Worm (Caenorhabditis elegans): Measurements from ENCODE around the gene F21D9.11.

F21D9.11 gene

DNA sequence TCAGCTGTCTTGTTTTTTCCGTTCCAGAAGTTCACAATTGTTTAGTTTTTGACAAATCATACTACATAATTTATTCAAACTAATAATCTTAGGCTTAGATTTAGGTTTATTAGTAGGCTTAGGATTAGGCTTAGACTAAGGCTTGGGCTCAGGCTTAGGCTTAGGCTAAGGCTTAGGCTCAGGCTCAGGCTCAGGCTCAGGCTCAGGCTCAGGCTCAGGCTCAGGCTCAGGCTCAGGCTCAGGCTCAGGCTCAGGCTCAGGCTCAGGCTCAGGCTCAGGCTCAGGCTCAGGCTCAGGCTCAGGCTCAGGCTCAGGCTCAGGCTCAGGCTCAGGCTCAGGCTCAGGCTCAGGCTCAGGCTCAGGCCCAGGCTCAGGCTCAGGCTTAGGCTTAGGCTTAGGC is 23.0 kb upstream of the F21D9.11 start:
- TF ChIP-seq ceh-36 (tag; optimal IDR thresholded peaks at IDR 0.05), result peak; percentile 20

DNA sequence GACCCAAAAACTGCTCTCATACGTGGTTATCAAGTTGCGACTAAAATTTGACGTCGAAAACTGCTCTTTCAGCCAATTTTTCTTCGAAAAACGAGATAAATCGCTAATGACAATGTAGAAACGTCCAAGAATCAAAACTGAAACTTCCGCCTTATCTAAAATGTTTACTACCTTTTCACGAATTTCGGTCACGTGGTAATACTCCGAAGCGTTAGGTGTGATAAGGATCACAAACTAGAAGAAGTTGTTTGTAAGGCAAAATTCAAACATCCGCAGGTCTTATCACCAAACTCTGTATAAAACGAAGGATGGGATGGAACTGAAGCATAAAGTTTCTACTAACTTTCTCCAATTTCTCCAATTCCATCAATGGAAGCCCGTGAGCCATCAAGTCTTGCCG is 21.5 kb upstream of the F21D9.11 start, which contains the start of gene sqst-3:
TSS of gene sqst-3 (plus strand) at position 370 of the 400 bp plus-strand sequence.
- TF ChIP-seq hmbx-1 (tag; optimal IDR thresholded peaks at IDR 0.05) (no peak), ceh-36 (tag; optimal IDR thresholded peaks at IDR 0.05) (no peak), hnd-1 (tag; optimal IDR thresholded peaks at IDR 0.05) (no peak), ets-7 (tag; optimal IDR thresholded peaks at IDR 0.05) (no peak), tbx-11 (GFP tag; IDR thresholded peaks at IDR 0.05) (no peak), ceh-13 (GFP tag; optimal IDR thresholded peaks at IDR 0.05) (no peak), tra-4 (tag; optimal IDR thresholded peaks at IDR 0.05) (no peak), F13C5.2 (tag; optimal IDR thresholded peaks at IDR 0.05) (no peak), scrt-1 (GFP tag; IDR thresholded peaks at IDR 0.05) (no peak), sea-1 (GFP tag; conservative IDR thresholded peaks at IDR 0.05) (no peak), pes-1 (GFP tag; IDR thresholded peaks at IDR 0.05) (no peak), flt-1 (GFP tag; IDR thresholded peaks at IDR 0.05) (no peak)

DNA sequence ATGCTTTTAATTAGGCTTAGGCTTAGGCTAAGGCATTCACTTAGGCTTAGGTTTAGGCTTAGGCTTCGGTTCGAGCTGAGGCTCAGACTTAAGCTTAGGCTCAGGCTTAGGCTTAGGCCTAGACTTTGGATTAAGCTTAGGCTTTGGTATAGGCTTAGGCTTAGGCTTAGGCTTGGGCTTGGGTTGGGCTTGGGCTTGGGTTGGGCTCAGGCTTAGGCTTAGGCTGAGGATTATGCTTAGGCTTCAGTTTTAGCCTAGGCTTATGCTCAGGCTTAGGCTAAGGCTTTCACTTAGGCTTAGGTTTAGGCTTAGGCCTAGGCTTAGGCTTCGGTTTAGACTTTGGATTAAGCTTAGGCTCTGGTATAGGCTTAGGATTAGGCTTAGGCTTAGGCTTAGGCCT is 20.8 kb upstream of the F21D9.11 start:
- no peak for TF ChIP-seq hmbx-1 (tag; optimal IDR thresholded peaks at IDR 0.05)
- TF ChIP-seq hmg-4 (GFP tag; optimal IDR thresholded peaks at IDR 0.05), result no peak
- no peak for TF ChIP-seq pes-1 (GFP tag; IDR thresholded peaks at IDR 0.05)
- TF ChIP-seq ama-1 (optimal IDR thresholded peaks at IDR 0.05), result no peak
- peak; percentile 95 for TF ChIP-seq ceh-36 (tag; optimal IDR thresholded peaks at IDR 0.05)

DNA sequence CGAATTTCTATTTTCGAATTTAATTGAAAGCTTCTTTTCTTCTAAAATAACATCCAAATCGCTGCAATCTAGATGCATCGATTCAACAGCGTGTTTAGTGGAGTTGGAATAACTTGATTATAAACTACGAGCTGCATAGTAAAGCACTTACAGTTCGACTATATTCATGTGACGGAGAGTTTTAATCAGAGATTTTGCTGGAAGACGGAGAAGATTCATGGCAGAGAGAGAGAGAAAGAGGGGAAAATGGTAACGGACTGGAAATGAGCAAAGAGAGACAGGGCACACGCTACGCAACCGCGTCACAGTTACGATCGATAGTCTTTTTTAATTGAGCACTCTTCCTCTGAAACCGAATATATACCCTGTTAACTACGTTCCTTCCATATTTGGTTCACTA is 18.5 kb upstream of the F21D9.11 start, which contains the start of gene fbxb-116:
TSS of gene fbxb-116 (plus strand) at position 301 of the 400 bp plus-strand sequence.
- TF ChIP-seq ama-1 (optimal IDR thresholded peaks at IDR 0.05) (no peak), flt-1 (GFP tag; IDR thresholded peaks at IDR 0.05) (no peak), aly-1 (tag; optimal IDR thresholded peaks at IDR 0.05) (no peak), hnd-1 (tag; optimal IDR thresholded peaks at IDR 0.05) (no peak), scrt-1 (GFP tag; IDR thresholded peaks at IDR 0.05) (no peak), tra-4 (tag; optimal IDR thresholded peaks at IDR 0.05) (no peak), ceh-36 (tag; optimal IDR thresholded peaks at IDR 0.05) (no peak), ceh-13 (GFP tag; optimal IDR thresholded peaks at IDR 0.05) (no peak), tbx-11 (GFP tag; IDR thresholded peaks at IDR 0.05) (no peak), hmbx-1 (tag; optimal IDR thresholded peaks at IDR 0.05) (no peak), sea-1 (GFP tag; conservative IDR thresholded peaks at IDR 0.05) (no peak), B0310.2 (tag; optimal IDR thresholded peaks at IDR 0.05) (no peak), pes-1 (GFP tag; IDR thresholded peaks at IDR 0.05) (no peak), tbx-37 (GFP tag; conservative IDR thresholded peaks at IDR 0.05) (no peak), hmg-4 (GFP tag; optimal IDR thresholded peaks at IDR 0.05) (no peak), ets-7 (tag; optimal IDR thresholded peaks at IDR 0.05) (no peak), F13C5.2 (tag; optimal IDR thresholded peaks at IDR 0.05) (no peak)

DNA sequence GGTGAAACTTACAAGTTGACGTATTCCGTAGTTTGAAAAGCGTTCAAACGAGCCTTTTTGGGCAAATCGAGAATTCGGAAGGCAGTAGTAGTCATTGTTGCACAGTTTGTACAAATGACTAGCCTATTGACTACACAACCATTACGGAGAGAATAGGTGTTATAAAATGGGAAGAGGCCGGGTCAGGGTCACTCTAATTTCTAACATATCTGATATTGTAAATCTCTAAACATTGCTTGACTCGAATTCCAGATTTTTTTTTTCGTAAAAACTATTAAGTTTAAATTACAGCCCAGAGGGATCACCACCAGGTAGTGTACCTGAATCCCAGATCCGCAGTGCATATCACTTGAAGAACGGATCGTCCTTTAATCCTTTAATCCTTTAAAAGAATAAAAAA is 14.7 kb upstream of the F21D9.11 start, which contains the start of gene fbxb-2:
TSS of gene fbxb-2 (minus strand) at position 101 of the 400 bp plus-strand sequence.
- TF ChIP-seq tbx-11 (GFP tag; IDR thresholded peaks at IDR 0.05) (no peak), sea-1 (GFP tag; conservative IDR thresholded peaks at IDR 0.05) (no peak), aly-1 (tag; optimal IDR thresholded peaks at IDR 0.05) (no peak), ceh-36 (tag; optimal IDR thresholded peaks at IDR 0.05) (peak; percentile 8)

DNA sequence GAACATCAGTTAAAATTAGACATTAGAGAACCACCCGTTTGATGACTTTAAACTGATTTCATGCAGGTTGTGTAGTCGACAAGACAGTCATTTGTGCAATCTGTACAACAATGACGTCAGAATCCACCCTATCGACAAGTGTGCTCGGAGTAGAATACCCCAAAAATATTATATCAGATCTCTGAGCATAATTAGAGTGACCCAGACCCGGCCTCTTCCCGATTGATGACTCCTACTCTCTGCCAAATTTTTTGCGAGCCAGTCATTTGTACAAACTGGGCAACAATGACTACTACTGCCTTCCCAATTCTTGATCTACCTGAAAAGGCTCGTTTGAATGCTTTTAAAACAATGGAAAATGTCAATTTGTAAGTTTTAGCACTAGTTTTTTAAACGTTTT is 11.8 kb upstream of the F21D9.11 start, which contains the start of the genes fbxb-115 and fbxb-1:
TSS of gene fbxb-115 (minus strand) at position 101 of the 400 bp plus-strand sequence.
TSS of gene fbxb-1 (plus strand) at position 226 of the 400 bp plus-strand sequence.
- no peak for TF ChIP-seq aly-1 (tag; optimal IDR thresholded peaks at IDR 0.05)
- TF ChIP-seq scrt-1 (GFP tag; IDR thresholded peaks at IDR 0.05), result no peak
- no peak for TF ChIP-seq tra-4 (tag; optimal IDR thresholded peaks at IDR 0.05)
- TF ChIP-seq B0310.2 (tag; optimal IDR thresholded peaks at IDR 0.05), result no peak
- no peak for TF ChIP-seq hmg-4 (GFP tag; optimal IDR thresholded peaks at IDR 0.05)
- TF ChIP-seq ceh-36 (tag; optimal IDR thresholded peaks at IDR 0.05), result no peak
- no peak for TF ChIP-seq tbx-11 (GFP tag; IDR thresholded peaks at IDR 0.05)
- TF ChIP-seq ceh-13 (GFP tag; optimal IDR thresholded peaks at IDR 0.05), result no peak
- no peak for TF ChIP-seq hnd-1 (tag; optimal IDR thresholded peaks at IDR 0.05)

DNA sequence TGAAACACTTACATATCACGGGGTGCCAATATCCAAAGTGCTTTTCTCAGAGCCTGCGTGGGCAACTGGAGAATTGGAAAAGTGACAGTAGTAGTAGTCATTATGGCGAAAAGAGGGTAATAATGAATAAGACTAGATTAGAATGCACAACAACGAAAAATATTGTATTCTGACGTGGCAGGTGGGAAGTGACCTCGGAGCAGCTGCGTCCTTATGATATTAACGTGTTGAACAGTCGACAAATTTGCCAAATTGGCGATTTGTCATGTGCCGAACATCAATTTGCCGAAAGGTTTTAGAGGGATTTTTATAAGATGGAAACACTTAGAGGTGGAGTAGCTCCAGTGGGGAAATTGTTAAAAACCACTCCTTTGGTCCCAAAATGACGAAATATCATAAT is 961 bp upstream of the F21D9.11 start, which contains the start of gene str-81:
TSS of gene str-81 (minus strand) at position 101 of the 400 bp plus-strand sequence.
- TF ChIP-seq hmg-4 (GFP tag; optimal IDR thresholded peaks at IDR 0.05), result no peak
- TF ChIP-seq ama-1 (optimal IDR thresholded peaks at IDR 0.05), result no peak
- TF ChIP-seq flt-1 (GFP tag; IDR thresholded peaks at IDR 0.05), result no peak
- TF ChIP-seq aly-1 (tag; optimal IDR thresholded peaks at IDR 0.05), result no peak
- TF ChIP-seq pes-1 (GFP tag; IDR thresholded peaks at IDR 0.05), result no peak
- no peak for TF ChIP-seq B0310.2 (tag; optimal IDR thresholded peaks at IDR 0.05)
- TF ChIP-seq ets-7 (tag; optimal IDR thresholded peaks at IDR 0.05), result no peak
- no peak for TF ChIP-seq ceh-36 (tag; optimal IDR thresholded peaks at IDR 0.05)
- no peak for TF ChIP-seq hnd-1 (tag; optimal IDR thresholded peaks at IDR 0.05)
- TF ChIP-seq scrt-1 (GFP tag; IDR thresholded peaks at IDR 0.05), result no peak
- TF ChIP-seq ceh-13 (GFP tag; optimal IDR thresholded peaks at IDR 0.05), result no peak
- no peak for TF ChIP-seq F13C5.2 (tag; optimal IDR thresholded peaks at IDR 0.05)
- no peak for TF ChIP-seq tbx-11 (GFP tag; IDR thresholded peaks at IDR 0.05)
- no peak for TF ChIP-seq tra-4 (tag; optimal IDR thresholded peaks at IDR 0.05)
- no peak for TF ChIP-seq hmbx-1 (tag; optimal IDR thresholded peaks at IDR 0.05)
- no peak for TF ChIP-seq tbx-37 (GFP tag; conservative IDR thresholded peaks at IDR 0.05)
- TF ChIP-seq sea-1 (GFP tag; conservative IDR thresholded peaks at IDR 0.05), result no peak

DNA sequence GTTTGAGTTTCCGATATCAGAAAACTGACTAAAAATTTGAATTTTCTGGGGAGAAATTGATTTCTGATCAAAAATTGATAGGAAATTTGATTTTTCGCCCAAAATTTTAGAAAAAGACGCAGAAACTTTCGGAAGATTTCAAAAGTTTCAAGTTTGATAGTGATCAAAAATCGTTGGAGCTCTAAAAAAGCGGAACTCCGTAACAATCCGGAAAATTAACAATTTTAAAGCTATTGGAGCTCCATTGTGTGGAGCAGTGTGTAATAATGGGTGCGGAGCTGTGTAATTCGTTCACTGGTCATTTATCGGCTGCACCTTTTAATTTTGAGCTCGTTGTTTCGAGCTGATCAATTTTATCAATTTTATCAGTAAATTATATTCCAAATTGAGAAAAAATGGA is 1.6 kb downstream of the F21D9.11 start, which contains the start of gene F21D9.4:
TSS of gene F21D9.4 (plus strand) at position 301 of the 400 bp plus-strand sequence.
- TF ChIP-seq flt-1 (GFP tag; IDR thresholded peaks at IDR 0.05), result no peak
- TF ChIP-seq tbx-11 (GFP tag; IDR thresholded peaks at IDR 0.05), result no peak
- no peak for TF ChIP-seq ets-7 (tag; optimal IDR thresholded peaks at IDR 0.05)
- TF ChIP-seq scrt-1 (GFP tag; IDR thresholded peaks at IDR 0.05), result no peak
- no peak for TF ChIP-seq hnd-1 (tag; optimal IDR thresholded peaks at IDR 0.05)
- TF ChIP-seq F13C5.2 (tag; optimal IDR thresholded peaks at IDR 0.05), result no peak
- TF ChIP-seq hmbx-1 (tag; optimal IDR thresholded peaks at IDR 0.05), result no peak
- TF ChIP-seq hmg-4 (GFP tag; optimal IDR thresholded peaks at IDR 0.05), result no peak
- TF ChIP-seq aly-1 (tag; optimal IDR thresholded peaks at IDR 0.05), result no peak
- TF ChIP-seq ama-1 (optimal IDR thresholded peaks at IDR 0.05), result no peak
- TF ChIP-seq sea-1 (GFP tag; conservative IDR thresholded peaks at IDR 0.05), result no peak
- no peak for TF ChIP-seq ceh-36 (tag; optimal IDR thresholded peaks at IDR 0.05)
- no peak for TF ChIP-seq tra-4 (tag; optimal IDR thresholded peaks at IDR 0.05)

Measured in whole organism, early embryonic.